Fruit fly (Drosophila melanogaster) whole organism, wandering third instar larva: Measurements from ENCODE around the gene tay.

Experiments
- Abd-B ChIP-seq: fragments of >200 bp; optimal IDR thresholded peaks from 2 replicates; lab custom pipeline; 2017; ENCODE audit warnings: missing biosample characterization, missing genetic modification characterization
- CG9705 ChIP-seq: fragments of 200-800 bp; sonication (Bioruptor generic); optimal IDR thresholded peaks from 2 replicates; lab custom pipeline; 2018; ENCODE audit warnings: missing biosample characterization, mild to moderate bottlenecking, missing genetic modification characterization
- Dfd ChIP-seq: fragments of >200 bp; optimal IDR thresholded peaks from 2 replicates; lab custom pipeline; 2017; ENCODE audit warnings: missing biosample characterization, missing genetic modification characterization
- Mio ChIP-seq: sonication (Bioruptor generic); optimal IDR thresholded peaks from 2 replicates; lab custom pipeline; 2016; ENCODE audit warnings: missing biosample characterization, missing genetic modification characterization
- Myc ChIP-seq: fragments of >200 bp; optimal IDR thresholded peaks from 2 replicates; lab custom pipeline; 2017
- N ChIP-seq: fragments of >200 bp; optimal IDR thresholded peaks from 2 replicates; lab custom pipeline; 2018; ENCODE audit warnings: missing biosample characterization, missing external identifiers, missing genetic modification characterization
- jim ChIP-seq: fragments of 175-275, 200-325 bp; sonication (Bioruptor generic); optimal IDR thresholded peaks from 2 replicates; lab custom pipeline; 2016; ENCODE audit warnings: missing biosample characterization, mild to moderate bottlenecking, missing genetic modification characterization
- pan ChIP-seq: fragments of >200 bp; optimal IDR thresholded peaks from 2 replicates; lab custom pipeline; 2017

DNA sequence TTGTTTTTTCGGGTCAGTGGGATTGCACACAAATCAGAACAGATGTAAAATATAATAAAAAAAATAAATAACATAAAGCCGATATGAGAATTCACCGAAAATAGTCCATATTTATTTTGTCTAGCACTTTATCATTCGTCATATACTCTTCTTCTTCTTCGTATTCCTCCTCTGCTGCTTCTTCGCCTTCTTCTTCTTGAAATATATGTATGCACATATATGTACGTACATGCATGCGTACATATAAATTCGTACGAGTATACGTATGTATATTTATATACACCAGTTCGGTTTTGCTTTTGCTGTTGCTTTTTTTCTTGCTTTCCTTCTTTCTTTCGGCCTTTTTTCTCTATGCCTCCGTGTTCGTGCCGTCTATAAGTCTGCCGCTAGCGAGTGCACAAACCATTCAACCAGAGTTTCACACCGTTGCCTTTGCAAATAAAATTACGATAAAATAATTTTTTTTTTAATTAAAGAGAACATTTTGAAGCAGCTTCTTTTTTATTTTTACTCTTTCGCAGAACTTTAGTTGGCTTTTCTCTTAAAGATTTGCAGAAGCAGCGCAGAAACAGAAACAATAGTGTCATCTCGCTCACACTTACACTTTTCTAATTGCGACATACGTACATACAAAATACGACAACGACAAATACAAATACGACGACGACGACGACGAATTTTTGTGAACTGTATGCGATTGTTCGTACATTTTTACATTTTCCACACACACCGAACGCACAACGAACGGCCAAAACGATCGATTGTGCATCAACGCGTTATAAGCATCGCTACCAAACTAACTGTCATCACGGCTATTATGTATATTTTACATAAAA lies 482 bp downstream of the tay start:
- TF ChIP-seq Mio (GFP tag; lab: Kevin White, UChicago), result no peak
- no peak for TF ChIP-seq Abd-B (GFP tag; lab: Kevin White, UChicago)
- no peak for TF ChIP-seq N
- TF ChIP-seq pan (lab: Kevin White, UChicago), result no peak
- TF ChIP-seq CG9705 (GFP tag; lab: Kevin White, UChicago), result no peak
- no peak for TF ChIP-seq jim (GFP tag; lab: Kevin White, UChicago)
- no peak for TF ChIP-seq Dfd
- TF ChIP-seq Myc (lab: Kevin White, UChicago), result no peak
